Worm (Caenorhabditis elegans) whole organism, midembryonic: ENCODE results near the gene Y57A10C.8.

ENCODE experiments used
- flt-1 ChIP-seq: fragments of 200-800 bp; sonication (Bioruptor generic); IDR thresholded peaks from 2 replicates; pipeline ENCODE4 v1.3.6; 2022; ENCODE audit warnings: missing genetic modification characterization, missing compliant biosample characterization
- tab-1 ChIP-seq: fragments of 200-800 bp; sonication (Bioruptor generic); IDR thresholded peaks from 2 replicates; pipeline ENCODE4 v1.3.6; 2022; ENCODE audit warnings: missing genetic modification characterization, missing compliant biosample characterization
- ztf-29 ChIP-seq: fragments of 200-800 bp; sonication (Bioruptor generic); IDR thresholded peaks from 2 replicates; pipeline ENCODE4 v1.3.6; 2022; ENCODE audit warnings: missing genetic modification reagents, missing genetic modification characterization, missing compliant biosample characterization

- no peak for TF ChIP-seq flt-1 (GFP tag; lab: Robert Waterston, UW)
- TF ChIP-seq tab-1 (GFP tag; lab: Robert Waterston, UW): no peak
- TF ChIP-seq ztf-29 (GFP tag; lab: Robert Waterston, UW): no peak
Observed at ce11 chrII:12459422-12459821, 29.8 kb upstream of the Y57A10C.8 start, which contains the start of gene tag-281.
